Worm (Caenorhabditis elegans): ENCODE results near the gene F55F10.3.

ce11 chrIV:4405126-4405525 lies 45.4 kb downstream of the F55F10.3 start, which contains the start of gene Y24D9A.7:
- TF ChIP-seq sea-1 (GFP tag; conservative IDR thresholded peaks at IDR 0.05) (no peak), hnd-1 (tag; optimal IDR thresholded peaks at IDR 0.05) (no peak)

Measured in whole organism, early embryonic.